Fruit fly (Drosophila melanogaster): Measurements from ENCODE around the gene Sry-alpha.

Gene Sry-alpha

DNA sequence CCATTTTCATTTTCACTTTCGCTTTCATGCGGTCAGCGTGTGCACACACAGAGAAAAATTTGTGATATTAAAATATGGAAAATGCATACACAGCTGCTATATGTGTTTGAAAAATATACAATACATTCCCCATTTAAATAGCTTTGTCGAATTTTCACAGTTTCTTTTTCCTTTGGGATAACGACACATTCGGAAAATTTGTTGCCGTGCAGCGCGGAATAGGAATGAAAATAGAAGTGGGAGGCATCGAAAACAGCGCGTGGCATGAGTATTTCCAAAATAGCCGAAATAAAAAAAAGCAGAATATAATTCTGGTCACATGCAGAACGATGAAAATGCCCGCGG is 53.2 kb downstream of the Sry-alpha start:
- TF ChIP-seq sv (GFP tag; optimal IDR thresholded peaks at IDR 0.05) (peak; percentile 60), dmrt93B (GFP tag; optimal IDR thresholded peaks at IDR 0.05) (peak; percentile 8), rgr (GFP tag; optimal IDR thresholded peaks at IDR 0.05) (peak; percentile 61), foxo (GFP tag; optimal IDR thresholded peaks at IDR 0.05) (peak in 1 of 2 experiments; percentile 61), usp (GFP tag; optimal IDR thresholded peaks at IDR 0.05) (no peak), OdsH (GFP tag; optimal IDR thresholded peaks at IDR 0.05) (peak; percentile 34), psq (GFP tag; optimal IDR thresholded peaks at IDR 0.05) (peak; percentile 21), CG9705 (GFP tag; optimal IDR thresholded peaks at IDR 0.05) (no peak), br (GFP tag; optimal IDR thresholded peaks at IDR 0.05) (peak; percentile 42), Abd-B (GFP tag; optimal IDR thresholded peaks at IDR 0.05) (no peak), HLH106 (tag; optimal IDR thresholded peaks at IDR 0.05) (peak; percentile 41), ey (GFP tag; optimal IDR thresholded peaks at IDR 0.05) (peak; percentile 41), Sp1 (GFP tag; optimal IDR thresholded peaks at IDR 0.05) (peak; percentile 2), h (GFP tag; optimal IDR thresholded peaks at IDR 0.05) (peak; percentile 77), jim (GFP tag; optimal IDR thresholded peaks at IDR 0.05) (no peak), fru (GFP tag; optimal IDR thresholded peaks at IDR 0.05) (peak; percentile 45), pan (optimal IDR thresholded peaks at IDR 0.05) (no peak), brk (GFP tag; optimal IDR thresholded peaks at IDR 0.05) (peak; percentile 8), tai (GFP tag; optimal IDR thresholded peaks at IDR 0.05) (peak; percentile 51)

Measured in whole organism, wandering third instar larva.